Fruit fly (Drosophila melanogaster): Measurements from ENCODE around the gene CG1695.

The CG1695 gene

dm6 chrX:20480382-20480781, 46.6 kb downstream of the CG1695 start (continued):
- TF ChIP-seq dsx (GFP tag; optimal IDR thresholded peaks at IDR 0.05; ENCODE audit: poor library complexity, severe bottlenecking) (no peak), Sox14 (GFP tag; optimal IDR thresholded peaks at IDR 0.05) (peak; percentile 84), fd85E (GFP tag; optimal IDR thresholded peaks at IDR 0.05) (peak; percentile 1), Lpt (GFP tag; optimal IDR thresholded peaks at IDR 0.05) (peak; percentile 74), CG6163 (GFP tag; IDR thresholded peaks at IDR 0.05) (peak; percentile 87), pdm3 (GFP tag; optimal IDR thresholded peaks at IDR 0.05) (peak; percentile 84), vri (GFP tag; optimal IDR thresholded peaks at IDR 0.05) (peak; percentile 76), Ets21C (GFP tag; optimal IDR thresholded peaks at IDR 0.05) (peak; percentile 72), fd59A (GFP tag; optimal IDR thresholded peaks at IDR 0.05) (peak; percentile 19), OdsH (GFP tag; optimal IDR thresholded peaks at IDR 0.05) (peak; percentile 80), CG3032 (tag; optimal IDR thresholded peaks at IDR 0.05) (no peak), eg (GFP tag; IDR thresholded peaks at IDR 0.05) (peak; percentile 69; the same call in 2 of the 3 replicates), Gug (GFP tag; IDR thresholded peaks at IDR 0.05) (peak; percentile 39; the same call in 1 of the 2 replicates), CG32006 (GFP tag; optimal IDR thresholded peaks at IDR 0.05) (peak; percentile 82), esn (GFP tag; optimal IDR thresholded peaks at IDR 0.05) (peak; percentile 79), CG31627 (GFP tag; optimal IDR thresholded peaks at IDR 0.05) (peak; percentile 79), acj6 (GFP tag; optimal IDR thresholded peaks at IDR 0.05) (peak; percentile 82), CG11902 (GFP tag; optimal IDR thresholded peaks at IDR 0.05) (peak; percentile 48), CG11294 (GFP tag; IDR thresholded peaks at IDR 0.05) (0 out of 2 replicates have a peak, but pooled peaks have one; percentile 49), Sox15 (GFP tag; optimal IDR thresholded peaks at IDR 0.05) (peak; percentile 61), Ets96B (tag; optimal IDR thresholded peaks at IDR 0.05) (no peak), spab (GFP tag; optimal IDR thresholded peaks at IDR 0.05) (peak; percentile 33), Met (GFP tag; optimal IDR thresholded peaks at IDR 0.05) (peak; percentile 80), Eip78C (GFP tag) (peak; percentile 87), Hr39 (GFP tag; optimal IDR thresholded peaks at IDR 0.05) (peak; percentile 83), CG10631 (GFP tag; optimal IDR thresholded peaks at IDR 0.05) (peak; percentile 77), svp (GFP tag) (no peak), Hr4 (GFP tag; optimal IDR thresholded peaks at IDR 0.05) (peak; percentile 84), lz (GFP tag; optimal IDR thresholded peaks at IDR 0.05) (peak; percentile 80), CG16779 (tag; optimal IDR thresholded peaks at IDR 0.05) (no peak), topi (GFP tag; optimal IDR thresholded peaks at IDR 0.05) (peak; percentile 80), CG15336 (GFP tag; IDR thresholded peaks at IDR 0.05) (peak; percentile 78), Smox (GFP tag; optimal IDR thresholded peaks at IDR 0.05) (peak; percentile 79), CG1621 (tag; optimal IDR thresholded peaks at IDR 0.05) (no peak), dac (GFP tag; optimal IDR thresholded peaks at IDR 0.05) (peak; percentile 71)

- TF ChIP-seq achi (GFP tag; optimal IDR thresholded peaks at IDR 0.05) (no peak), fkh (GFP tag; optimal IDR thresholded peaks at IDR 0.05) (peak; percentile 44), vri (GFP tag; optimal IDR thresholded peaks at IDR 0.05) (peak; percentile 65), CG6276 (GFP tag; optimal IDR thresholded peaks at IDR 0.05) (no peak), salr (GFP tag; optimal IDR thresholded peaks at IDR 0.05) (no peak), CG6163 (GFP tag; IDR thresholded peaks at IDR 0.05) (no peak), Eip78C (GFP tag) (peak; percentile 58), Sox15 (GFP tag; optimal IDR thresholded peaks at IDR 0.05) (no peak), spab (GFP tag; optimal IDR thresholded peaks at IDR 0.05) (no peak), Eip93F (GFP tag; optimal IDR thresholded peaks at IDR 0.05) (peak; percentile 84), dac (GFP tag; optimal IDR thresholded peaks at IDR 0.05) (no peak), cyc (GFP tag; optimal IDR thresholded peaks at IDR 0.05) (no peak), svp (GFP tag) (peak; percentile 84), Hr39 (GFP tag; optimal IDR thresholded peaks at IDR 0.05) (no peak), acj6 (GFP tag; optimal IDR thresholded peaks at IDR 0.05) (no peak), Lpt (GFP tag; optimal IDR thresholded peaks at IDR 0.05) (no peak), lz (GFP tag; optimal IDR thresholded peaks at IDR 0.05) (no peak), CG11762 (GFP tag; optimal IDR thresholded peaks at IDR 0.05; ENCODE audit: insufficient read depth) (no peak)
Measured at dm6 chrX:20481404-20481803, 47.7 kb downstream of the CG1695 start.

Measured in whole organism, prepupa.